Fruit fly (Drosophila melanogaster): ENCODE results near the gene Ir62a.
A peak's percentile ranks its signal among the peaks of the same experiment; 100 is the strongest.

Ir62a gene

DNA sequence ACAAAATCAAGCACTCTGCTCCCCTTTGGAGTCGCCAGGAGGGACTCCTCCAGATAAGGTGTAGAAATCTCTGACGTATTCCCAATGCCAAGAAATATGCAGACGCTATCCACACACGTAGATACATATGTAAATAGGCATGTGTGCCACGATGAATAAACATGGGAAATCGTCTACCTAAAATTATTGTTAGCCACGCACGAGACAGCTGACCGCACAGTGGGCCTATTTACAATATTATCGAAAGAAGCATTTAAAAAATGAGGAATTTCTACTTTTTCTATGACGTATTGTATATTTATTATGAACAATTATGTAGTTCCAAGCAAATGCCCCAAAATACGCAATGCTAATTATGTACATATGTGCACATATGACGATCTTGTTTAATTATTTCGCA is 18.1 kb upstream of the Ir62a start (continued):
- peak; percentile 47 for TF ChIP-seq pfk (GFP tag; optimal IDR thresholded peaks at IDR 0.05)
- TF ChIP-seq Six4 (GFP tag; optimal IDR thresholded peaks at IDR 0.05): no peak
- TF ChIP-seq NC2β (GFP tag; optimal IDR thresholded peaks at IDR 0.05): no peak
- TF ChIP-seq CG13424 (tag; optimal IDR thresholded peaks at IDR 0.05): peak; percentile 23
- no peak for TF ChIP-seq Hr3 (GFP tag; optimal IDR thresholded peaks at IDR 0.05)
- TF ChIP-seq sr (GFP tag; IDR thresholded peaks at IDR 0.05): 0 out of 3 replicates have a peak, but pooled peaks have one; percentile 11
- TF ChIP-seq Antp (GFP tag; optimal IDR thresholded peaks at IDR 0.05): no peak
- TF ChIP-seq CG2129 (GFP tag; IDR thresholded peaks at IDR 0.05; ENCODE audit: partially characterized antibody): no peak
- no peak for TF ChIP-seq pita (GFP tag; optimal IDR thresholded peaks at IDR 0.05)
- TF ChIP-seq kay (GFP tag; optimal IDR thresholded peaks at IDR 0.05): peak; percentile 19
- peak; percentile 93 for TF ChIP-seq CG7987 (GFP tag; optimal IDR thresholded peaks at IDR 0.05)
- peak; percentile 8 for TF ChIP-seq Blimp-1 (GFP tag; optimal IDR thresholded peaks at IDR 0.05)
- no peak for TF ChIP-seq CG34376 (GFP tag; optimal IDR thresholded peaks at IDR 0.05)
- no peak for TF ChIP-seq da (GFP tag; optimal IDR thresholded peaks at IDR 0.05)
- no peak for TF ChIP-seq CG15514 (GFP tag; optimal IDR thresholded peaks at IDR 0.05)
- peak; percentile 37 for TF ChIP-seq CG2678 (tag; optimal IDR thresholded peaks at IDR 0.05)
- peak; percentile 5; the same call in 1 of the 2 replicates for TF ChIP-seq sob (GFP tag; IDR thresholded peaks at IDR 0.05)
- peak; percentile 22 for TF ChIP-seq CG4282 (GFP tag; optimal IDR thresholded peaks at IDR 0.05)
- no peak for TF ChIP-seq Lim3 (GFP tag; IDR thresholded peaks at IDR 0.05)
- peak; percentile 2 for TF ChIP-seq CG9817 (tag; optimal IDR thresholded peaks at IDR 0.05)
- TF ChIP-seq MESR4 (GFP tag; optimal IDR thresholded peaks at IDR 0.05): no peak
- TF ChIP-seq kni (GFP tag; optimal IDR thresholded peaks at IDR 0.05): peak; percentile 68
- no peak for TF ChIP-seq Lpt (GFP tag; optimal IDR thresholded peaks at IDR 0.05)
- 0 out of 2 replicates have a peak, but pooled peaks have one; percentile 58 for TF ChIP-seq Nf-YA (GFP tag; IDR thresholded peaks at IDR 0.05)
- no peak for TF ChIP-seq MTF-1 (GFP tag; optimal IDR thresholded peaks at IDR 0.05; ENCODE audit: borderline replicate concordance)
- peak; percentile 14 for TF ChIP-seq chn (GFP tag; optimal IDR thresholded peaks at IDR 0.05)
- peak; percentile 1 for TF ChIP-seq CG12391 (tag; optimal IDR thresholded peaks at IDR 0.05)
- no peak for TF ChIP-seq Dip2 (GFP tag; IDR thresholded peaks at IDR 0.05)
- no peak for TF ChIP-seq CG8765 (GFP tag; IDR thresholded peaks at IDR 0.05)
- TF ChIP-seq schlank (tag; optimal IDR thresholded peaks at IDR 0.05): no peak
- TF ChIP-seq CTCF (GFP tag; optimal IDR thresholded peaks at IDR 0.05): no peak
- peak; percentile 36 for TF ChIP-seq CG30403 (GFP tag; optimal IDR thresholded peaks at IDR 0.05)
- TF ChIP-seq CG1233 (GFP tag; optimal IDR thresholded peaks at IDR 0.05): no peak
- TF ChIP-seq CG7372 (GFP tag; IDR thresholded peaks at IDR 0.05): no peak
- TF ChIP-seq CG13775 (GFP tag; optimal IDR thresholded peaks at IDR 0.05): peak; percentile 42
- TF ChIP-seq hkb (optimal IDR thresholded peaks at IDR 0.05): no peak
- TF ChIP-seq hkb (GFP tag; IDR thresholded peaks at IDR 0.05): peak; percentile 38; the same call in 1 of the 2 replicates
- TF ChIP-seq CG10209 (GFP tag; optimal IDR thresholded peaks at IDR 0.05): no peak
- TF ChIP-seq Dad (GFP tag; optimal IDR thresholded peaks at IDR 0.05): no peak
- TF ChIP-seq Asciz (GFP tag; optimal IDR thresholded peaks at IDR 0.05): peak; percentile 9
- TF ChIP-seq cas (GFP tag; IDR thresholded peaks at IDR 0.05): no peak
- TF ChIP-seq CG6689 (GFP tag; IDR thresholded peaks at IDR 0.05): 0 out of 2 replicates have a peak, but pooled peaks have one; percentile 20
- no peak for TF ChIP-seq MBD-R2 (GFP tag; IDR thresholded peaks at IDR 0.05)
- TF ChIP-seq tap (tag; optimal IDR thresholded peaks at IDR 0.05): no peak
- peak; percentile 42; the same call in 1 of the 2 replicates for TF ChIP-seq slbo (GFP tag; IDR thresholded peaks at IDR 0.05)
- TF ChIP-seq B-H2 (GFP tag; optimal IDR thresholded peaks at IDR 0.05): no peak
- peak; percentile 46 for TF ChIP-seq gem (tag; optimal IDR thresholded peaks at IDR 0.05)
- TF ChIP-seq CG18476 (GFP tag; optimal IDR thresholded peaks at IDR 0.05): no peak
- peak; percentile 67 for TF ChIP-seq otp (GFP tag; IDR thresholded peaks at IDR 0.05)
- peak; percentile 17; the same call in 1 of the 2 replicates for TF ChIP-seq al (GFP tag; IDR thresholded peaks at IDR 0.05)
- TF ChIP-seq Xrp1 (GFP tag; IDR thresholded peaks at IDR 0.05): peak; percentile 53
- no peak for TF ChIP-seq ttk (GFP tag; IDR thresholded peaks at IDR 0.05)
